Fruit fly (Drosophila melanogaster) whole organism, embryonic: ENCODE data around the gene CheB98a.

Experiments
- B-H2 ChIP-seq: fragments of 200-800 bp; sonication (Bioruptor generic); optimal IDR thresholded peaks from 2 replicates; lab custom pipeline; 2018; ENCODE audit warnings: missing biosample characterization, mild to moderate bottlenecking, missing genetic modification characterization
- CG11695 ChIP-seq: fragments of 200-800 bp; sonication (Bioruptor generic); IDR thresholded peaks from 3 replicates; pipeline ENCODE4 v1.3.6; 2022; ENCODE audit warnings: missing biosample characterization, missing genetic modification characterization
- CG12236 ChIP-seq: fragments of 200-800 bp; sonication (Bioruptor generic); optimal IDR thresholded peaks from 2 replicates; lab custom pipeline; 2016; ENCODE audit warnings: missing biosample characterization, missing genetic modification characterization
- CG12659 ChIP-seq: fragments of 200-800 bp; sonication (Bioruptor generic); optimal IDR thresholded peaks from 3 replicates; lab custom pipeline; 2017; ENCODE audit warnings: mild to moderate bottlenecking, missing biosample characterization, missing genetic modification reagents, missing genetic modification characterization
- CG12744 ChIP-seq: fragments of 200-800 bp; sonication (Bioruptor generic); optimal IDR thresholded peaks from 2 replicates; lab custom pipeline; 2016; ENCODE audit warnings: missing biosample characterization, missing genetic modification characterization
- CG13287 ChIP-seq: fragments of 200-800 bp; sonication (Bioruptor generic); IDR thresholded peaks from 2 replicates; pipeline ENCODE4 v1.3.6; 2022; ENCODE audit warnings: missing biosample characterization, missing genetic modification characterization; ENCODE audit not compliant: partially characterized antibody
- CG13424 ChIP-seq: fragments of 200-800 bp; sonication (Bioruptor generic); optimal IDR thresholded peaks from 2 replicates; lab custom pipeline; 2019; ENCODE audit warnings: missing biosample characterization, mild to moderate bottlenecking, missing genetic modification characterization, moderate library complexity
- CG14667 ChIP-seq: fragments of 200-800 bp; sonication (Bioruptor generic); IDR thresholded peaks from 2 replicates; pipeline ENCODE4 v1.3.6; 2022; ENCODE audit warnings: missing biosample characterization, missing genetic modification characterization
- CG15479 ChIP-seq: fragments of 200-800 bp; sonication (Bioruptor generic); optimal IDR thresholded peaks from 3 replicates; lab custom pipeline; 2019; ENCODE audit warnings: missing biosample characterization, mild to moderate bottlenecking, missing genetic modification characterization, moderate library complexity
- CG16779 ChIP-seq: fragments of 200-800 bp; sonication (Bioruptor generic); IDR thresholded peaks from 2 replicates; pipeline ENCODE4 v1.3.6; 2022; ENCODE audit warnings: missing biosample characterization, missing genetic modification characterization
- CG17802 ChIP-seq: fragments of 200-800 bp; sonication (Bioruptor generic); optimal IDR thresholded peaks from 2 replicates; lab custom pipeline; 2018; ENCODE audit warnings: missing biosample characterization, mild to moderate bottlenecking, missing genetic modification characterization, moderate library complexity
- CG2120 ChIP-seq: fragments of 200-800 bp; sonication (Bioruptor generic); optimal IDR thresholded peaks from 3 replicates; lab custom pipeline; 2016; ENCODE audit warnings: missing biosample characterization, missing genetic modification characterization
- CG34376 ChIP-seq: fragments of 200-800 bp; sonication (Bioruptor generic); optimal IDR thresholded peaks from 2 replicates; lab custom pipeline; 2018; ENCODE audit warnings: missing biosample characterization, mild to moderate bottlenecking, missing genetic modification characterization
- CG4360 ChIP-seq: fragments of 200-800 bp; sonication (Bioruptor generic); IDR thresholded peaks from 2 replicates; pipeline ENCODE4 v1.3.6; 2022; ENCODE audit warnings: missing biosample characterization, missing genetic modification characterization
- CG4404 ChIP-seq: fragments of 200-800 bp; sonication (Bioruptor generic); IDR thresholded peaks from 2 replicates; pipeline ENCODE4 v1.3.6; 2022; ENCODE audit warnings: missing biosample characterization, missing genetic modification characterization
- CG4820 ChIP-seq: fragments of 200-800 bp; sonication (Bioruptor generic); optimal IDR thresholded peaks from 3 replicates; lab custom pipeline; 2016; ENCODE audit warnings: missing biosample characterization, missing genetic modification characterization
- CG5180 ChIP-seq: fragments of 200-800 bp; sonication (Bioruptor generic); optimal IDR thresholded peaks from 3 replicates; lab custom pipeline; 2017; ENCODE audit warnings: missing biosample characterization, missing genetic modification characterization, mild to moderate bottlenecking, moderate library complexity, missing genetic modification reagents
- CG6272 ChIP-seq: fragments of 200-800 bp; sonication (Bioruptor generic); IDR thresholded peaks from 2 replicates; pipeline ENCODE4 v1.3.6; 2022; ENCODE audit warnings: missing biosample characterization, missing genetic modification characterization
- CG6765 ChIP-seq: fragments of 200-800 bp; sonication (Bioruptor generic); optimal IDR thresholded peaks from 3 replicates; lab custom pipeline; 2017; ENCODE audit warnings: missing biosample characterization, mild to moderate bottlenecking, missing genetic modification characterization
- CG6854 ChIP-seq: fragments of 200-800 bp; sonication (Bioruptor generic); optimal IDR thresholded peaks from 3 replicates; lab custom pipeline; 2017; ENCODE audit warnings: missing biosample characterization, mild to moderate bottlenecking, missing genetic modification characterization
- CG7556 ChIP-seq: fragments of 200-800 bp; sonication (Bioruptor generic); optimal IDR thresholded peaks from 2 replicates; lab custom pipeline; 2017; ENCODE audit warnings: missing biosample characterization, mild to moderate bottlenecking, missing genetic modification characterization
- CTCF ChIP-seq: fragments of 200-800 bp; sonication (Bioruptor generic); optimal IDR thresholded peaks from 2 replicates; lab custom pipeline; 2017; ENCODE audit warnings: missing biosample characterization, mild to moderate bottlenecking, missing genetic modification characterization, moderate library complexity
- Dfd ChIP-seq, 2 experiments: fragments of >200 bp; optimal IDR thresholded peaks; 2 replicates each; lab custom pipeline; 2017; ENCODE audit warnings: missing biosample characterization in 2 of 2, missing genetic modification characterization in 2 of 2
- Eip74EF ChIP-seq, 2 experiments: fragments of 200-800 bp in 1 of 2; fragments of >200 bp in 1 of 2; sonication (Bioruptor generic) in 1 of 2; optimal IDR thresholded peaks; 2 replicates each; lab custom pipeline; 2017 to 2019; ENCODE audit warnings: missing biosample characterization in 2 of 2, missing genetic modification characterization in 2 of 2, mild to moderate bottlenecking in 1 of 2, moderate library complexity in 1 of 2
- HLH4C ChIP-seq: fragments of 200-800 bp; sonication (Bioruptor generic); IDR thresholded peaks from 3 replicates; pipeline ENCODE4 v1.3.6; 2022; ENCODE audit warnings: missing biosample characterization, missing genetic modification characterization; ENCODE audit not compliant: partially characterized antibody
- Hmx ChIP-seq: fragments of 200-800 bp; sonication (Bioruptor generic); optimal IDR thresholded peaks from 2 replicates; lab custom pipeline; 2016; ENCODE audit warnings: missing biosample characterization, missing genetic modification characterization
- Lim3 ChIP-seq: fragments of 200-800 bp; sonication (Bioruptor generic); IDR thresholded peaks from 2 replicates; pipeline ENCODE4 v1.3.6; 2022; ENCODE audit warnings: missing biosample characterization, missing genetic modification characterization
- MTF-1 ChIP-seq: fragments of 200-800 bp; sonication (Bioruptor generic); optimal IDR thresholded peaks from 2 replicates; lab custom pipeline; 2018; ENCODE audit warnings: missing biosample characterization, mild to moderate bottlenecking, missing genetic modification characterization, borderline replicate concordance
- Nf-YA ChIP-seq: fragments of 200-800 bp; sonication (Bioruptor generic); IDR thresholded peaks from 2 replicates; pipeline ENCODE4 v1.3.6; 2022; ENCODE audit warnings: missing biosample characterization, missing genetic modification characterization
- Optix ChIP-seq: fragments of 200-800 bp; sonication (Bioruptor generic); IDR thresholded peaks from 3 replicates; pipeline ENCODE4 v1.3.6; 2022; ENCODE audit warnings: missing biosample characterization, missing genetic modification characterization
- TFAM ChIP-seq: fragments of 200-800 bp; sonication (Bioruptor generic); optimal IDR thresholded peaks from 2 replicates; lab custom pipeline; 2017; ENCODE audit warnings: missing biosample characterization, missing genetic modification characterization, inconsistent platforms
- ase ChIP-seq: fragments of 200-800 bp; sonication (Bioruptor generic); IDR thresholded peaks from 3 replicates; pipeline ENCODE4 v1.3.6; 2022; ENCODE audit warnings: missing biosample characterization, missing genetic modification characterization
- az2 ChIP-seq: fragments of 200-800 bp; sonication (Bioruptor generic); optimal IDR thresholded peaks from 3 replicates; lab custom pipeline; 2016; ENCODE audit warnings: missing biosample characterization, missing genetic modification characterization
- bbx ChIP-seq: fragments of 200-800 bp; sonication (Bioruptor generic); IDR thresholded peaks from 2 replicates; pipeline ENCODE4 v1.3.6; 2022; ENCODE audit warnings: missing biosample characterization, missing genetic modification characterization; ENCODE audit not compliant: partially characterized antibody
- bcd ChIP-seq: fragments of 200-800 bp; sonication (Bioruptor generic); optimal IDR thresholded peaks from 2 replicates; lab custom pipeline; 2017; ENCODE audit warnings: missing biosample characterization, mild to moderate bottlenecking, missing genetic modification characterization
- caup ChIP-seq: fragments of 200-800 bp; sonication (Bioruptor generic); optimal IDR thresholded peaks from 3 replicates; lab custom pipeline; 2017; ENCODE audit warnings: missing biosample characterization, mild to moderate bottlenecking, missing genetic modification characterization, moderate library complexity; ENCODE audit not compliant: severe bottlenecking
- gcm ChIP-seq: fragments of 200-800 bp; sonication (Bioruptor generic); optimal IDR thresholded peaks from 2 replicates; lab custom pipeline; 2019; ENCODE audit warnings: missing biosample characterization, mild to moderate bottlenecking, missing genetic modification characterization, moderate library complexity
- inv ChIP-seq: fragments of 200-800 bp; sonication (Bioruptor generic); IDR thresholded peaks from 2 replicates; pipeline ENCODE4 v1.3.6; 2022; ENCODE audit warnings: missing biosample characterization, missing genetic modification characterization; ENCODE audit not compliant: partially characterized antibody
- otp ChIP-seq: fragments of 200-800 bp; sonication (Bioruptor generic); IDR thresholded peaks from 3 replicates; pipeline ENCODE4, ENCODE4 v1.3.6; 2022; ENCODE audit warnings: missing biosample characterization, missing genetic modification characterization
- psq ChIP-seq: fragments of 200-800 bp; sonication (Bioruptor generic); optimal IDR thresholded peaks from 2 replicates; lab custom pipeline; 2017; ENCODE audit warnings: missing biosample characterization, missing genetic modification characterization
- ranshi ChIP-seq: fragments of 200-800 bp; sonication (Bioruptor generic); IDR thresholded peaks from 2 replicates; pipeline ENCODE4 v1.3.6; 2022; ENCODE audit warnings: missing biosample characterization, missing genetic modification characterization
- salm ChIP-seq: fragments of 200-800 bp; sonication (Bioruptor generic); optimal IDR thresholded peaks from 2 replicates; lab custom pipeline; 2018; ENCODE audit warnings: missing biosample characterization, mild to moderate bottlenecking, missing genetic modification characterization
- sc ChIP-seq, 3 experiments: fragments of >200 bp in 2 of 3; fragments of 200-800 bp in 1 of 3; sonication (Bioruptor generic) in 1 of 3; optimal IDR thresholded peaks; 2 replicates in 2 of 3; 3 replicates in 1 of 3; lab custom pipeline; 2017; ENCODE audit warnings: mild to moderate bottlenecking in 1 of 3, missing biosample characterization in 1 of 3, missing genetic modification characterization in 1 of 3, missing genetic modification reagents in 1 of 3
- sisA ChIP-seq: fragments of 200-800 bp; sonication (Bioruptor generic); IDR thresholded peaks from 2 replicates; pipeline ENCODE4 v1.3.6; 2022; ENCODE audit warnings: missing biosample characterization, missing genetic modification characterization
- ssp ChIP-seq: fragments of 200-800 bp; sonication (Bioruptor generic); IDR thresholded peaks from 2 replicates; pipeline ENCODE4 v1.3.6; 2022; ENCODE audit warnings: missing biosample characterization, missing genetic modification characterization
- stc ChIP-seq: fragments of 200-800 bp; sonication (Bioruptor generic); IDR thresholded peaks from 2 replicates; pipeline ENCODE4 v1.3.6; 2022; ENCODE audit warnings: missing biosample characterization, missing genetic modification characterization
- tap ChIP-seq: fragments of 200-800 bp; optimal IDR thresholded peaks from 3 replicates; lab custom pipeline; 2019; ENCODE audit warnings: missing biosample characterization, mild to moderate bottlenecking, missing genetic modification characterization, moderate library complexity
- tgo ChIP-seq: fragments of 200-800 bp; sonication (Bioruptor generic); IDR thresholded peaks from 3 replicates; pipeline ENCODE4 v1.3.6; 2022; ENCODE audit warnings: missing biosample characterization, missing genetic modification characterization
- wdn ChIP-seq: fragments of 200-800 bp; sonication (Bioruptor generic); IDR thresholded peaks from 2 replicates; pipeline ENCODE4 v1.3.6; 2022; ENCODE audit warnings: missing biosample characterization, missing genetic modification characterization

CheB98a gene

dm6 chr3R:28819555-28820305 is 13.2 kb downstream of the CheB98a start, which contains the start of the genes CG1523 and CG1647 (continued):
- TF ChIP-seq Lim3 (GFP tag; lab: Robert Waterston, UW), result no peak
- peak; percentile 67 for TF ChIP-seq CG12659
- peak; percentile 64 for TF ChIP-seq CG7556
- TF ChIP-seq Dfd (GFP tag; optimal IDR thresholded peaks at IDR 0.05; lab: Kevin White, UChicago), result no peak
- TF ChIP-seq az2 (GFP tag; lab: Kevin White, UChicago), result peak; percentile 70
- TF ChIP-seq CG14667, result no peak
- TF ChIP-seq HLH4C, result peak; percentile 58
- no peak for TF ChIP-seq caup (GFP tag; lab: Kevin White, UChicago)
- TF ChIP-seq CG13424 (tag; lab: Kevin White, UChicago), result peak; percentile 82
- 0 out of 2 replicates have a peak, but pooled peaks have one; percentile 14 for TF ChIP-seq sisA (GFP tag; lab: Robert Waterston, UW)
- TF ChIP-seq wdn, result peak; percentile 38; the same call in 1 of the 2 replicates
- no peak for TF ChIP-seq CG6765
- no peak for TF ChIP-seq tap
- TF ChIP-seq Eip74EF (GFP tag; optimal IDR thresholded peaks at IDR 0.05; lab: Kevin White, UChicago), result no peak
- TF ChIP-seq Nf-YA (GFP tag; lab: Robert Waterston, UW), result peak; percentile 10; the same call in 1 of the 2 replicates
- TF ChIP-seq salm (tag; lab: Kevin White, UChicago), result no peak
- TF ChIP-seq CG4820 (GFP tag; lab: Kevin White, UChicago), result peak; percentile 54
- TF ChIP-seq CG11695, result peak; percentile 38; the same call in 1 of the 3 replicates
- no peak for TF ChIP-seq TFAM (GFP tag; lab: Kevin White, UChicago)
- no peak for TF ChIP-seq CG12236 (GFP tag; lab: Kevin White, UChicago)
- no peak for TF ChIP-seq CG16779 (GFP tag; lab: Robert Waterston, UW)
- no peak for TF ChIP-seq CG15479 (GFP tag; lab: Kevin White, UChicago)
- peak; percentile 34; the same call in 1 of the 2 replicates for TF ChIP-seq ranshi (GFP tag; lab: Robert Waterston, UW)
- TF ChIP-seq psq (GFP tag; lab: Kevin White, UChicago), result no peak
- no peak for TF ChIP-seq stc (GFP tag; lab: Robert Waterston, UW)
- TF ChIP-seq inv (GFP tag; lab: Robert Waterston, UW), result peak; percentile 46; the same call in 1 of the 2 replicates
- no peak for TF ChIP-seq ase (GFP tag; lab: Robert Waterston, UW)
- no peak for TF ChIP-seq otp (GFP tag; lab: Robert Waterston, UW)
- no peak for TF ChIP-seq CG5180 (GFP tag; lab: Kevin White, UChicago)
- peak; percentile 67 for TF ChIP-seq tgo (GFP tag; lab: Robert Waterston, UW)
- peak; percentile 19; the same call in 1 of the 3 replicates for TF ChIP-seq Optix (GFP tag; lab: Robert Waterston, UW)
- TF ChIP-seq gcm (GFP tag; lab: Kevin White, UChicago), result no peak
- no peak for TF ChIP-seq CTCF (GFP tag; lab: Kevin White, UChicago)
- TF ChIP-seq CG4360 (GFP tag; lab: Robert Waterston, UW), result no peak
- 0 out of 2 replicates have a peak, but pooled peaks have one; percentile 31 for TF ChIP-seq CG6272
- TF ChIP-seq CG17802 (tag; lab: Kevin White, UChicago), result peak; percentile 8
- TF ChIP-seq CG6854, result no peak
- no peak for TF ChIP-seq CG12744
- TF ChIP-seq bbx (GFP tag; lab: Robert Waterston, UW), result peak; percentile 33; the same call in 1 of the 2 replicates
- no peak for TF ChIP-seq sc (optimal IDR thresholded peaks at IDR 0.05; lab: Kevin White, UChicago)
- no peak for TF ChIP-seq sc (GFP tag; optimal IDR thresholded peaks at IDR 0.05; lab: Kevin White, UChicago)
- TF ChIP-seq CG2120 (GFP tag; lab: Kevin White, UChicago), result peak; percentile 70
- TF ChIP-seq MTF-1 (GFP tag; lab: Kevin White, UChicago), result no peak
- TF ChIP-seq ssp (GFP tag; lab: Robert Waterston, UW), result peak; percentile 38; the same call in 1 of the 2 replicates
- no peak for TF ChIP-seq Hmx
- TF ChIP-seq B-H2 (GFP tag; lab: Kevin White, UChicago), result no peak
- peak; percentile 67 for TF ChIP-seq CG13287 (GFP tag; lab: Robert Waterston, UW)
- no peak for TF ChIP-seq bcd (GFP tag; lab: Kevin White, UChicago)
- TF ChIP-seq CG4404 (GFP tag; lab: Robert Waterston, UW), result peak; percentile 60
- peak; percentile 10 for TF ChIP-seq CG34376 (GFP tag; lab: Kevin White, UChicago)
